Worm (Caenorhabditis elegans) whole organism, mixed stage, embryonic: ENCODE data around the gene C24H10.2.

Source experiments
- M03D4.4 ChIP-seq: sonication (generic microtip); optimal IDR thresholded peaks from 2 replicates; lab custom pipeline; 2017; ENCODE audit warnings: mild to moderate bottlenecking, missing genetic modification characterization, missing compliant biosample characterization
- bed-3 ChIP-seq: fragments of 200-800 bp; sonication (Bioruptor generic); optimal IDR thresholded peaks from 3 replicates; lab custom pipeline; 2018; ENCODE audit warnings: mild to moderate bottlenecking, missing genetic modification characterization, moderate library complexity, missing compliant biosample characterization
- blmp-1 ChIP-seq: fragments of 150-350 bp; optimal IDR thresholded peaks from 2 replicates; lab custom pipeline; 2014; ENCODE audit warnings: missing biosample characterization, missing genetic modification characterization
- ces-1 ChIP-seq: fragments of 150-350 bp; optimal IDR thresholded peaks from 2 replicates; lab custom pipeline; 2014; ENCODE audit warnings: missing biosample characterization, missing genetic modification reagents, missing genetic modification characterization
- cnd-1 ChIP-seq: fragments of 200-800 bp; sonication (Bioruptor generic); optimal IDR thresholded peaks from 2 replicates; lab custom pipeline; 2018; ENCODE audit warnings: mild to moderate bottlenecking, missing genetic modification characterization, missing compliant biosample characterization
- hlh-1 ChIP-seq: fragments of 150-350 bp; optimal IDR thresholded peaks from 2 replicates; lab custom pipeline; 2014; ENCODE audit warnings: missing biosample characterization, missing genetic modification reagents, missing genetic modification characterization
- lin-32 ChIP-seq: fragments of 200-800 bp; sonication (Bioruptor generic); optimal IDR thresholded peaks from 2 replicates; lab custom pipeline; 2018; ENCODE audit warnings: mild to moderate bottlenecking, missing genetic modification characterization, missing compliant biosample characterization
- lsy-2 ChIP-seq: fragments of 150-350 bp; optimal IDR thresholded peaks from 2 replicates; lab custom pipeline; 2014; ENCODE audit warnings: missing biosample characterization, missing genetic modification characterization
- mep-1 ChIP-seq: fragments of 150-350 bp; optimal IDR thresholded peaks from 2 replicates; lab custom pipeline; 2017; ENCODE audit warnings: missing biosample characterization, missing genetic modification reagents, missing genetic modification characterization, inconsistent platforms
- nhr-237 ChIP-seq: fragments of 150-350 bp; optimal IDR thresholded peaks from 2 replicates; lab custom pipeline; 2014; ENCODE audit warnings: missing biosample characterization, missing genetic modification characterization
- nhr-76 ChIP-seq: sonication (generic microtip); optimal IDR thresholded peaks from 2 replicates; lab custom pipeline; 2017; ENCODE audit warnings: missing biosample characterization, missing genetic modification characterization
- snpc-4 ChIP-seq: fragments of 150-350 bp; optimal IDR thresholded peaks from 2 replicates; lab custom pipeline; 2014; ENCODE audit warnings: missing biosample characterization, missing genetic modification characterization
- unc-39 ChIP-seq: fragments of 150-350 bp; optimal IDR thresholded peaks from 2 replicates; lab custom pipeline; 2014; ENCODE audit warnings: missing biosample characterization, missing genetic modification characterization

DNA sequence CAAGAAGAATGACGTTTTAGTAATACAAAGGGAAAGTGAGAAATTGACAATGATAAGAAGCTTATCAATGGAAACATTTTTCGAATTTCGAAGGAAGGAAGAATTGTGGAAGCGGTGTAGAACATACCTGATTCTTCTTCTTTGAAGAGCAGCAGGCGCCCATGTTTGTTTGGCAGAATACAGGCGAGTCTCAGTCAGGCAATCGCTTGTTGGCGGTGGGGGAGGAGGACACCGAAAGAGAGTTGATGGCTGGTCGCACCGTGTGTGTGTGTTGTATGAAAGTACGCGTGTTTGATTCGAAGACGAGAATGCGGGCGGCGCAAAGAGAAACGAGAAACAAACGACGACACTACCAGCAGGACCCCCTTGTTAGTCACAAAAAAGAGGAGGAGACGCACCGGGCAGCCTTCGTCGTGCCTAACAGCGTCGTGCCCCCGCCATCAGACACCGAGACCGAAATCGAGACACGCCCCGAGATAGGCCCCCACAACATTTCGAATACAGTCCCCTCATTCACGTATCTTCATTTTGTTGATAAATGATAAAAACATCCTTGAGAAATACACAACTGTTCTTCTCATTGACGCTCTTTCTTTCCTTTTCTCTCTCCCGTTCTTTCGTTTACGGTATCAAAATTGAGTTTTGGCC is 13.4 kb downstream of the C24H10.2 start, which contains the start of gene cal-5:
- TF ChIP-seq ces-1 (GFP tag; lab: Kevin White, UChicago) (no peak), lin-32 (GFP tag; lab: Kevin White, UChicago) (no peak), M03D4.4 (tag; lab: Kevin White, UChicago) (no peak), unc-39 (no peak), nhr-76 (tag; lab: Kevin White, UChicago) (no peak), blmp-1 (tag; lab: Kevin White, UChicago) (no peak), mep-1 (tag; lab: Kevin White, UChicago) (no peak), nhr-237 (tag; lab: Kevin White, UChicago) (no peak), snpc-4 (tag; lab: Kevin White, UChicago) (no peak), lsy-2 (tag; lab: Kevin White, UChicago) (no peak), hlh-1 (tag; lab: Kevin White, UChicago) (no peak), bed-3 (GFP tag; lab: Kevin White, UChicago) (no peak), cnd-1 (tag; lab: Kevin White, UChicago) (peak; percentile 21)
